Fruit fly (Drosophila melanogaster) whole organism, prepupa: ENCODE results near the gene Bre1.

ENCODE experiments used
- Blimp-1 ChIP-seq: fragments of 200-800 bp; sonication (Bioruptor generic); optimal IDR thresholded peaks from 3 replicates; lab custom pipeline; 2017; ENCODE audit warnings: missing biosample characterization, missing genetic modification characterization, mild to moderate bottlenecking, moderate library complexity, missing genetic modification reagents
- CG8632 ChIP-seq: fragments of 200-800 bp; sonication (Bioruptor generic); optimal IDR thresholded peaks from 3 replicates; lab custom pipeline; 2016; ENCODE audit warnings: missing biosample characterization, missing genetic modification characterization

- TF ChIP-seq Blimp-1 (GFP tag; lab: Kevin White, UChicago), result no peak
- no peak for TF ChIP-seq CG8632 (GFP tag; lab: Kevin White, UChicago)
These were observed 31.5 kb upstream of the Bre1 start for dm6 chr3L:5825483-5825882.
